Worm (Caenorhabditis elegans): ENCODE measurements around the gene ebp-2.

ce11 chrII:11484600-11484999 lies 42.1 kb downstream of the ebp-2 start:
- peak; percentile 34 for TF ChIP-seq fkh-10 (GFP tag; optimal IDR thresholded peaks at IDR 0.05)
- no peak for TF ChIP-seq lin-15B (tag; optimal IDR thresholded peaks at IDR 0.05)
- TF ChIP-seq aly-2 (tag; optimal IDR thresholded peaks at IDR 0.05), result no peak
- no peak for TF ChIP-seq nhr-10 (tag; optimal IDR thresholded peaks at IDR 0.05)
- TF ChIP-seq lim-7 (GFP tag; IDR thresholded peaks at IDR 0.05), result peak; percentile 100
- no peak for TF ChIP-seq mep-1 (tag; optimal IDR thresholded peaks at IDR 0.05)

Data from whole organism, L4 larva.